Worm (Caenorhabditis elegans): Measurements from ENCODE around the gene H25K10.2.

ce11 chrIV:16184521-16184920 lies 26.3 kb downstream of the H25K10.2 start, which contains the start of gene Y105C5B.1413:
- no peak for TF ChIP-seq him-1 (tag; optimal IDR thresholded peaks at IDR 0.05)
- TF ChIP-seq dao-5 (tag; optimal IDR thresholded peaks at IDR 0.05) = no peak
- no peak for TF ChIP-seq W03F9.2 (tag; optimal IDR thresholded peaks at IDR 0.05)

All from whole organism, L4/young adult.